Worm (Caenorhabditis elegans) whole organism, dauer: Measurements from ENCODE around the gene C43D7.7.

Experiments
- unc-62 ChIP-seq: sonication (generic microtip); optimal IDR thresholded peaks from 2 replicates; lab custom pipeline; 2017; ENCODE audit warnings: missing biosample characterization, missing genetic modification reagents, missing genetic modification characterization

Gene C43D7.7

ce11 chrV:19306906-19307305, 12.4 kb downstream of the C43D7.7 start, which contains the start of gene F55C9.15:
F55C9.15 (minus strand) TSS chrV:19307006.
- TF ChIP-seq unc-62 (GFP tag; lab: Kevin White, UChicago), result no peak

ce11 chrV:19303589-19304174, 15.6 kb downstream of the C43D7.7 start, which contains the start of the genes fbxb-63 and fbxb-61:
fbxb-63 (minus strand) TSS chrV:19303730.
fbxb-61 (plus strand) TSS chrV:19304124.
- no peak for TF ChIP-seq unc-62 (GFP tag; lab: Kevin White, UChicago)

- TF ChIP-seq unc-62 (GFP tag; lab: Kevin White, UChicago), result no peak
Observed at ce11 chrV:19301934-19302333, 17.4 kb downstream of the C43D7.7 start, which contains the start of gene fbxb-62. fbxb-62 (minus strand) TSS chrV:19302034.

ce11 chrV:19299262-19299661, 20.0 kb downstream of the C43D7.7 start, which contains the start of gene F55C9.14:
F55C9.14 (plus strand) TSS chrV:19299562.
- no peak for TF ChIP-seq unc-62 (GFP tag; lab: Kevin White, UChicago)

- no peak for TF ChIP-seq unc-62 (GFP tag; lab: Kevin White, UChicago)
Observed at ce11 chrV:19297510-19297909, 21.8 kb downstream of the C43D7.7 start, which contains the start of gene fbxb-60. fbxb-60 (plus strand) TSS chrV:19297810.

- TF ChIP-seq unc-62 (GFP tag; lab: Kevin White, UChicago), result no peak
Observed at ce11 chrV:19296723-19297122, 22.6 kb downstream of the C43D7.7 start, which contains the start of gene F55C9.6. F55C9.6 (minus strand) TSS chrV:19296823.

ce11 chrV:19293025-19293424, 26.3 kb downstream of the C43D7.7 start, which contains the start of gene F55C9.5:
F55C9.5 (minus strand) TSS chrV:19293125.
- no peak for TF ChIP-seq unc-62 (GFP tag; lab: Kevin White, UChicago)

- no peak for TF ChIP-seq unc-62 (GFP tag; lab: Kevin White, UChicago)
Observed at ce11 chrV:19288073-19288805, 31.1 kb downstream of the C43D7.7 start, which contains the start of the genes F55C9.3 and fbxb-57. F55C9.3 (minus strand) TSS chrV:19288173. fbxb-57 (plus strand) TSS chrV:19288755.

- no peak for TF ChIP-seq unc-62 (GFP tag; lab: Kevin White, UChicago)
Observed at ce11 chrV:19285921-19286320, 33.4 kb downstream of the C43D7.7 start.

ce11 chrV:19282314-19282713, 37.0 kb downstream of the C43D7.7 start, which contains the start of gene fbxb-117:
fbxb-117 (plus strand) TSS chrV:19282614.
- TF ChIP-seq unc-62 (GFP tag; lab: Kevin White, UChicago), result no peak

- no peak for TF ChIP-seq unc-62 (GFP tag; lab: Kevin White, UChicago)
Observed at ce11 chrV:19279888-19280287, 39.4 kb downstream of the C43D7.7 start, which contains the start of gene F21D9.8. F21D9.8 (minus strand) TSS chrV:19279988.

ce11 chrV:19278488-19278887, 40.8 kb downstream of the C43D7.7 start:
- no peak for TF ChIP-seq unc-62 (GFP tag; lab: Kevin White, UChicago)

- TF ChIP-seq unc-62 (GFP tag; lab: Kevin White, UChicago), result no peak
Observed at ce11 chrV:19276354-19276753, 43.0 kb downstream of the C43D7.7 start.
